Worm (Caenorhabditis elegans) whole organism, L1 larva: ENCODE measurements around the gene F48B9.1.

Experiments
- alr-1 ChIP-seq: fragments of 200-800 bp; sonication (Bioruptor generic); optimal IDR thresholded peaks from 2 replicates; lab custom pipeline; 2018; ENCODE audit warnings: borderline replicate concordance, mild to moderate bottlenecking, missing genetic modification characterization, missing compliant biosample characterization
- elt-3 ChIP-seq, 6 experiments: fragments of 150-350 bp in 1 of 6; sonication (generic microtip); optimal IDR thresholded peaks; 2 replicates each; lab custom pipeline; 2017 to 2018; ENCODE audit warnings: missing biosample characterization in 6 of 6, missing genetic modification characterization in 6 of 6, inconsistent platforms in 1 of 6
- mdl-1 ChIP-seq, 2 experiments: fragments of 150-350 bp; optimal IDR thresholded peaks; 2 replicates each; lab custom pipeline; 2014 to 2017; ENCODE audit warnings: missing biosample characterization in 2 of 2, missing genetic modification characterization in 2 of 2, inconsistent platforms in 1 of 2
- pag-3 ChIP-seq: sonication (generic microtip); optimal IDR thresholded peaks from 2 replicates; lab custom pipeline; 2017; ENCODE audit warnings: missing genetic modification characterization, mild to moderate bottlenecking, missing compliant biosample characterization, antibody characterized with exemption, borderline replicate concordance; ENCODE audit not compliant: insufficient read depth
- skn-1 ChIP-seq: fragments of 150-350 bp; optimal IDR thresholded peaks from 2 replicates; lab custom pipeline; 2014; ENCODE audit warnings: missing biosample characterization, missing genetic modification characterization
- snpc-4 ChIP-seq: fragments of 150-350 bp; optimal IDR thresholded peaks from 2 replicates; lab custom pipeline; 2014; ENCODE audit warnings: missing biosample characterization, missing genetic modification characterization

- TF ChIP-seq skn-1, result no peak
- TF ChIP-seq snpc-4 (tag; lab: Kevin White, UChicago), result no peak
- TF ChIP-seq pag-3 (tag; lab: Kevin White, UChicago), result no peak
- TF ChIP-seq elt-3 (tag; optimal IDR thresholded peaks at IDR 0.05; lab: Kevin White, UChicago), result no peak
- no peak for TF ChIP-seq alr-1 (tag; lab: Kevin White, UChicago)
- no peak for TF ChIP-seq mdl-1 (tag; optimal IDR thresholded peaks at IDR 0.05; lab: Kevin White, UChicago)
Measured at ce11 chrX:2163084-2163483, 17.6 kb upstream of the F48B9.1 start, which contains the start of gene pdf-2.
